Worm (Caenorhabditis elegans) whole organism, L4 larva: Measurements from ENCODE around the gene kvs-1.

Experiments
- F26F4.8 ChIP-seq: fragments of 200-800 bp; sonication (Bioruptor generic); conservative IDR thresholded peaks from 2 replicates; pipeline ENCODE4 v1.3.6; 2022; ENCODE audit warnings: missing genetic modification characterization, missing compliant biosample characterization
- Y5F2A.4 ChIP-seq: fragments of 200-800 bp; sonication (Bioruptor generic); optimal IDR thresholded peaks from 2 replicates; lab custom pipeline; 2018; ENCODE audit warnings: mild to moderate bottlenecking, missing genetic modification characterization, missing compliant biosample characterization
- ama-1 ChIP-seq: fragments of 150-350 bp; optimal IDR thresholded peaks from 2 replicates; lab custom pipeline; 2014; ENCODE audit warnings: inconsistent platforms, mixed read lengths
- attf-4 ChIP-seq: sonication (generic microtip); optimal IDR thresholded peaks from 3 replicates; lab custom pipeline; 2017; ENCODE audit warnings: missing biosample characterization, missing genetic modification characterization
- ceh-82 ChIP-seq: sonication (generic microtip); optimal IDR thresholded peaks from 2 replicates; lab custom pipeline; 2017; ENCODE audit warnings: missing biosample characterization, missing genetic modification characterization
- hif-1 ChIP-seq, 2 experiments: sonication (generic microtip); optimal IDR thresholded peaks; 2 replicates each; lab custom pipeline; 2016 to 2017; ENCODE audit warnings: missing compliant biosample characterization in 2 of 2, missing genetic modification characterization in 2 of 2, missing genetic modification reagents in 2 of 2, missing genotype in 2 of 2, mild to moderate bottlenecking in 1 of 2
- nhr-237 ChIP-seq: sonication (generic microtip); optimal IDR thresholded peaks from 2 replicates; lab custom pipeline; 2017; ENCODE audit warnings: missing biosample characterization, missing genetic modification characterization
- nhr-25 ChIP-seq: sonication (generic microtip); optimal IDR thresholded peaks from 2 replicates; lab custom pipeline; 2017; ENCODE audit warnings: missing genetic modification characterization, mild to moderate bottlenecking, missing compliant biosample characterization, antibody characterized with exemption, moderate library complexity, borderline replicate concordance; ENCODE audit not compliant: insufficient read depth
- saeg-2 ChIP-seq: fragments of 200-800 bp; sonication (Bioruptor generic); IDR thresholded peaks from 2 replicates; pipeline ENCODE4 v1.3.6; 2022; ENCODE audit warnings: missing genetic modification reagents, missing genetic modification characterization, missing compliant biosample characterization
- skn-1 ChIP-seq: fragments of 150-350 bp; optimal IDR thresholded peaks from 2 replicates; lab custom pipeline; 2014; ENCODE audit warnings: missing biosample characterization, missing genetic modification characterization
- snpc-4 ChIP-seq: fragments of 150-350 bp; optimal IDR thresholded peaks from 2 replicates; lab custom pipeline; 2014; ENCODE audit warnings: missing biosample characterization, missing genetic modification characterization

- no peak for TF ChIP-seq Y5F2A.4 (GFP tag; lab: Kevin White, UChicago)
- no peak for TF ChIP-seq ceh-82 (tag; lab: Kevin White, UChicago)
- no peak for TF ChIP-seq ama-1 (lab: Kevin White, UChicago)
- TF ChIP-seq saeg-2 (GFP tag; lab: Robert Waterston, UW) = no peak
- no peak for TF ChIP-seq skn-1 (tag; lab: Kevin White, UChicago)
- TF ChIP-seq snpc-4 (tag; lab: Kevin White, UChicago) = no peak
- TF ChIP-seq nhr-25 (tag; lab: Kevin White, UChicago) = no peak
- no peak for TF ChIP-seq hif-1 (tag; optimal IDR thresholded peaks at IDR 0.05; lab: Kevin White, UChicago)
- no peak for TF ChIP-seq F26F4.8 (GFP tag; lab: Robert Waterston, UW)
- TF ChIP-seq nhr-237 (tag; lab: Kevin White, UChicago) = no peak
- no peak for TF ChIP-seq attf-4 (tag; lab: Kevin White, UChicago)
Observed at ce11 chrX:7724099-7724498, 17.2 kb upstream of the kvs-1 start.
